Worm (Caenorhabditis elegans) whole organism, mixed stage, embryonic: Measurements from ENCODE around the gene B0303.14.

Experiments used
- ces-1 ChIP-seq: fragments of 150-350 bp; optimal IDR thresholded peaks from 2 replicates; lab custom pipeline; 2014; ENCODE audit warnings: missing biosample characterization, missing genetic modification reagents, missing genetic modification characterization
- lin-13 ChIP-seq: fragments of 150-350 bp; optimal IDR thresholded peaks from 2 replicates; lab custom pipeline; 2014; ENCODE audit warnings: missing biosample characterization, missing genetic modification characterization
- lsy-2 ChIP-seq: fragments of 150-350 bp; optimal IDR thresholded peaks from 2 replicates; lab custom pipeline; 2014; ENCODE audit warnings: missing biosample characterization, missing genetic modification characterization
- mls-2 ChIP-seq: sonication (generic microtip); optimal IDR thresholded peaks from 2 replicates; lab custom pipeline; 2016; ENCODE audit warnings: mild to moderate bottlenecking, missing genetic modification characterization, moderate library complexity, missing compliant biosample characterization
- nhr-28 ChIP-seq: fragments of 150-350 bp; optimal IDR thresholded peaks from 2 replicates; lab custom pipeline; 2014; ENCODE audit warnings: missing biosample characterization, missing genetic modification characterization
- sem-2 ChIP-seq: fragments of 200-800 bp; sonication (Bioruptor generic); optimal IDR thresholded peaks from 2 replicates; lab custom pipeline; 2018; ENCODE audit warnings: mild to moderate bottlenecking, missing genetic modification characterization, missing compliant biosample characterization
- snpc-4 ChIP-seq: fragments of 150-350 bp; optimal IDR thresholded peaks from 2 replicates; lab custom pipeline; 2014; ENCODE audit warnings: missing biosample characterization, missing genetic modification characterization
- sptf-1 ChIP-seq: sonication (generic microtip); optimal IDR thresholded peaks from 2 replicates; lab custom pipeline; 2017; ENCODE audit warnings: mild to moderate bottlenecking, missing genetic modification characterization, moderate library complexity, missing compliant biosample characterization
- unc-120 ChIP-seq: sonication (generic microtip); optimal IDR thresholded peaks from 2 replicates; lab custom pipeline; 2017; ENCODE audit warnings: missing genetic modification characterization, missing compliant biosample characterization; ENCODE audit not compliant: poor library complexity, severe bottlenecking
- unc-62 ChIP-seq: fragments of 150-350 bp; optimal IDR thresholded peaks from 2 replicates; lab custom pipeline; 2014; ENCODE audit warnings: missing biosample characterization, missing genetic modification reagents, missing genetic modification characterization

DNA sequence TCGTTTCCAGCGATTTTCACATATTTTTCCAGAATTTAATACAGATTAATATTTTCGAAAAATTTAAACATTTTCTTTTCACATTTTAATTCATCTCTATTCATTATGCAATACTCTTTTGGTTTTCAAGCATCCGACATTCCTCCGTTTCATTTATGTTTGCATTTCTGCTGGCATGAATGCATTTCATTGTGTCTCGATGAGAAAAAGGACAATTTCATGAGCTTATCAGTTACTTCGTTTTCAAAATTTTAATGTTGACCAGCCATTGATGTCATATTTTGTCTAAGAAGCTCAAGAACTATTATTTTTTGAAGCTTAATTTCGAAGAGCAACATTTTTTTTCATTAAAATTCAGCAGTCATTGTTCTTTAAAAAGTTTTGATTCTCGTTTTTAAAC is 2.6 kb upstream of the B0303.14 start:
- TF ChIP-seq mls-2: no peak
- no peak for TF ChIP-seq ces-1 (GFP tag; lab: Kevin White, UChicago)
- TF ChIP-seq sptf-1 (tag; lab: Kevin White, UChicago): no peak
- TF ChIP-seq unc-120 (tag; lab: Kevin White, UChicago): no peak
- no peak for TF ChIP-seq snpc-4 (tag; lab: Kevin White, UChicago)
- no peak for TF ChIP-seq sem-2 (GFP tag; lab: Kevin White, UChicago)
- no peak for TF ChIP-seq nhr-28 (tag; lab: Kevin White, UChicago)
- no peak for TF ChIP-seq lin-13 (tag; lab: Kevin White, UChicago)
- no peak for TF ChIP-seq lsy-2 (tag; lab: Kevin White, UChicago)
- TF ChIP-seq unc-62: no peak
